Worm (Caenorhabditis elegans): Measurements from ENCODE around the gene argk-1.

DNA sequence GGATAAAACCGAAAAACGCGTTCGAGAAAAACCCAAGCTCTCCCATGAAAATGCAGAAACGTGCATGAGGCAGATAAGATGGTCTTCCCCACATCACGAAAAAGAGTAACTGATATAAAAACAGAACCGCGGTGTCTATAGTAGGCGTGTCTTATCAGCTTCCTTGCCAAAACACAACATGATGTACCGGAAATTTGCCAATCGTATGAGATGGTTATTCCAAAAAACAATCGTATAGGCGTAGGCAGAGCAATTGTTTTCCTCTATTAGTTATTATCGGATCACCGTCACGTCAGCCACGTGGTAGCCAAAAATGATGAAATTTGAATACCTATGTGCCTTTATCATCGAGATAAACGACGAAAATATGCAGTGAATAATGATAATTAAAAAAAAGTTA, 4.3 kb upstream of the argk-1 start, which contains the start of gene str-7:
- TF ChIP-seq tbx-2 (tag; optimal IDR thresholded peaks at IDR 0.05): no peak
- TF ChIP-seq fkh-10 (GFP tag; optimal IDR thresholded peaks at IDR 0.05): no peak
- TF ChIP-seq nhr-11 (tag; optimal IDR thresholded peaks at IDR 0.05): no peak
- TF ChIP-seq ceh-82 (tag; optimal IDR thresholded peaks at IDR 0.05): no peak
- TF ChIP-seq jun-1 (tag; optimal IDR thresholded peaks at IDR 0.05): no peak
- TF ChIP-seq ZK546.5 (tag; optimal IDR thresholded peaks at IDR 0.05): no peak

Data from whole organism, L3 larva.